Fruit fly (Drosophila melanogaster): ENCODE results near the gene CG32263.

Gene CG32263

dm6 chr3L:3763335-3763734 is 47.6 kb downstream of the CG32263 start:
- TF ChIP-seq h (GFP tag; optimal IDR thresholded peaks at IDR 0.05) (no peak), CrebA (GFP tag; optimal IDR thresholded peaks at IDR 0.05; ENCODE audit: borderline replicate concordance) (no peak), sage (GFP tag; optimal IDR thresholded peaks at IDR 0.05) (no peak), foxo (GFP tag; optimal IDR thresholded peaks at IDR 0.05) (no peak), brk (GFP tag; optimal IDR thresholded peaks at IDR 0.05) (no peak), Hnf4 (GFP tag; optimal IDR thresholded peaks at IDR 0.05) (no peak), pan (optimal IDR thresholded peaks at IDR 0.05) (no peak), jim (GFP tag; optimal IDR thresholded peaks at IDR 0.05) (no peak), Sp1 (GFP tag; optimal IDR thresholded peaks at IDR 0.05) (no peak), fru (GFP tag; optimal IDR thresholded peaks at IDR 0.05) (no peak), GATAd (GFP tag; optimal IDR thresholded peaks at IDR 0.05) (no peak), tai (GFP tag; optimal IDR thresholded peaks at IDR 0.05) (no peak), Vsx2 (GFP tag; optimal IDR thresholded peaks at IDR 0.05; ENCODE audit: partially characterized antibody) (no peak), Abd-B (GFP tag; optimal IDR thresholded peaks at IDR 0.05) (no peak), psq (GFP tag; optimal IDR thresholded peaks at IDR 0.05) (no peak), Dif (GFP tag; optimal IDR thresholded peaks at IDR 0.05; ENCODE audit: partially characterized antibody) (no peak), Rel (GFP tag; optimal IDR thresholded peaks at IDR 0.05) (no peak), Rel (tag; optimal IDR thresholded peaks at IDR 0.05) (no peak)

DNA sequence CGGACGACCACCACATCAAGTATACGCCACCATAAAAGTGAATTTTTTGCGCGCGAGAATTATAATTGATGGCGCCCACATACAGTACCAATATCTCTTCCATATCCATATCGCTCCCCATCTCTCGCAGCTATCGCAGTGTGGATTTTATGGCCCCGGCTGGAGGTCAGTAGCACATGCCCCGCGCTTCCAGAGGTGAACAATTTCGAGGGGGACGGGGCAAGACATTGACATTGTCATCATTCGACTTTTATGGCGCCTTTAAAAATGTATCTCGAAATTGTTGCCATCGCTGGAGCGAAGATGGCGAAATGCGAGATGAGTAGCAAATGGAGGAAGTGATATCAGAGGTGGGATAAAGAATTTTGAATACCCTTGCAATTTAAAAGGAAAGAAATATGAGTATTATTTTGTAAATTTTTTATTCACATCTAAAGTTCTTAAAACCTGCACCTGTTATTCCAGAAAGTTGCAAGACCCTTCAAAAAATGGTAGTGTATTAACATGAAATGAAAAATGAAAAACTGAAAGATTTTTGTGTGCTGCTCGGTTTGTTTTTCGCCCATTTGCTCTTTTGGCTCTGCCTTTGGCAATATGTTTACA is 50.4 kb downstream of the CG32263 start:
- TF ChIP-seq ey (GFP tag; optimal IDR thresholded peaks at IDR 0.05) (peak; percentile 28), CG9705 (GFP tag; optimal IDR thresholded peaks at IDR 0.05) (no peak)

Measured in whole organism, wandering third instar larva.